Worm (Caenorhabditis elegans) whole organism, L1 larva: Measurements from ENCODE around the gene Y39G8B.10.

ENCODE experiments used
- ama-1 ChIP-seq: fragments of 150-350 bp; optimal IDR thresholded peaks from 2 replicates; lab custom pipeline; 2014
- egl-27 ChIP-seq, 2 experiments: fragments of 150-350 bp in 1 of 2; sonication (generic microtip); optimal IDR thresholded peaks; 3 replicates each; lab custom pipeline; 2017 to 2018; ENCODE audit warnings: missing biosample characterization in 2 of 2, missing genetic modification characterization in 2 of 2, missing genetic modification reagents in 2 of 2
- elt-3 ChIP-seq, 6 experiments: fragments of 150-350 bp in 1 of 6; sonication (generic microtip); optimal IDR thresholded peaks; 2 replicates each; lab custom pipeline; 2017 to 2018; ENCODE audit warnings: missing biosample characterization in 6 of 6, missing genetic modification characterization in 6 of 6, inconsistent platforms in 1 of 6
- irx-1 ChIP-seq: sonication (generic microtip); optimal IDR thresholded peaks from 2 replicates; lab custom pipeline; 2016; ENCODE audit warnings: missing genetic modification characterization, missing compliant biosample characterization
- vab-15 ChIP-seq: sonication (generic microtip); optimal IDR thresholded peaks from 2 replicates; lab custom pipeline; 2017; ENCODE audit warnings: missing genotype, mild to moderate bottlenecking, missing genetic modification characterization, missing compliant biosample characterization
- ztf-11 ChIP-seq, 2 experiments: sonication (generic microtip); optimal IDR thresholded peaks; 2 replicates each; lab custom pipeline; 2016 to 2017; ENCODE audit warnings: missing genetic modification characterization in 2 of 2, missing biosample characterization in 1 of 2, missing compliant biosample characterization in 1 of 2

- TF ChIP-seq elt-3 (tag; optimal IDR thresholded peaks at IDR 0.05; lab: Kevin White, UChicago) (no peak), ama-1 (lab: Kevin White, UChicago) (no peak), egl-27 (tag; optimal IDR thresholded peaks at IDR 0.05; lab: Kevin White, UChicago) (no peak), irx-1 (no peak), ztf-11 (tag; optimal IDR thresholded peaks at IDR 0.05; lab: Kevin White, UChicago) (no peak), vab-15 (tag; lab: Kevin White, UChicago) (no peak)
These were observed 9.4 kb downstream of the Y39G8B.10 start, which contains the start of gene Y39G8B.1 for ce11 chrII:13973514-13973913.
